Worm (Caenorhabditis elegans): ENCODE results near the gene ceh-40.
A peak's percentile ranks its signal among the peaks of the same experiment; 100 is the strongest.

The ceh-40 gene

ce11 chrX:12362951-12363486, 42.4 kb upstream of the ceh-40 start (continued):
- TF ChIP-seq nhr-10 (tag; optimal IDR thresholded peaks at IDR 0.05) = peak; percentile 97
- TF ChIP-seq gmeb-1 (tag; optimal IDR thresholded peaks at IDR 0.05) = peak; percentile 95
- no peak for TF ChIP-seq ama-1 (optimal IDR thresholded peaks at IDR 0.05)
- TF ChIP-seq R02D3.7 (tag; optimal IDR thresholded peaks at IDR 0.05) = peak; percentile 75
- TF ChIP-seq zag-1 (tag; optimal IDR thresholded peaks at IDR 0.05) = peak; percentile 92
- peak; percentile 98 for TF ChIP-seq nhr-25 (tag; optimal IDR thresholded peaks at IDR 0.05)
- TF ChIP-seq nhr-11 (tag; optimal IDR thresholded peaks at IDR 0.05) = peak; percentile 81
- peak; percentile 91 for TF ChIP-seq blmp-1 (tag; optimal IDR thresholded peaks at IDR 0.05; ENCODE audit: insufficient read depth)
- TF ChIP-seq C34F6.9 (tag; optimal IDR thresholded peaks at IDR 0.05) = peak; percentile 99
- peak; percentile 99 for TF ChIP-seq nhr-6 (tag; optimal IDR thresholded peaks at IDR 0.05)
- TF ChIP-seq ceh-82 (tag; optimal IDR thresholded peaks at IDR 0.05) = peak; percentile 89
- TF ChIP-seq nhr-23 (tag; optimal IDR thresholded peaks at IDR 0.05) = no peak
- peak; percentile 90 for TF ChIP-seq aly-2 (tag; optimal IDR thresholded peaks at IDR 0.05)
- TF ChIP-seq nhr-237 (tag; optimal IDR thresholded peaks at IDR 0.05) = peak; percentile 96
- TF ChIP-seq nhr-12 (tag; optimal IDR thresholded peaks at IDR 0.05) = peak; percentile 40
- TF ChIP-seq ztf-1 (GFP tag; conservative IDR thresholded peaks at IDR 0.05) = peak; percentile 86; the same call in 1 of the 2 replicates
- TF ChIP-seq dmd-4 (tag; optimal IDR thresholded peaks at IDR 0.05) = peak; percentile 83
- TF ChIP-seq nhr-129 (tag; optimal IDR thresholded peaks at IDR 0.05) = peak; percentile 99
- peak; percentile 98 for TF ChIP-seq sem-4 (tag; optimal IDR thresholded peaks at IDR 0.05)
- peak; percentile 73 for TF ChIP-seq ztf-11 (tag; optimal IDR thresholded peaks at IDR 0.05)
- TF ChIP-seq mab-5 (tag; optimal IDR thresholded peaks at IDR 0.05) = peak; percentile 97
- TF ChIP-seq elt-1 (tag; optimal IDR thresholded peaks at IDR 0.05) = no peak
- TF ChIP-seq F13H6.1 (tag; optimal IDR thresholded peaks at IDR 0.05) = peak; percentile 97
- no peak for TF ChIP-seq elt-3 (tag; optimal IDR thresholded peaks at IDR 0.05)

ce11 chrX:12360444-12360843, 39.9 kb upstream of the ceh-40 start, which contains the start of the genes nspc-15 and F19H6.6:
nspc-15 (plus strand) TSS chrX:12360744.
F19H6.6 (plus strand) TSS chrX:12360827.
- no peak for TF ChIP-seq Y55F3AM.14 (GFP tag; optimal IDR thresholded peaks at IDR 0.05)

- TF ChIP-seq ceh-82 (tag; optimal IDR thresholded peaks at IDR 0.05) = no peak
- no peak for TF ChIP-seq elt-1 (tag; optimal IDR thresholded peaks at IDR 0.05)
- no peak for TF ChIP-seq dmd-4 (tag; optimal IDR thresholded peaks at IDR 0.05)
- TF ChIP-seq ceh-16 (tag; optimal IDR thresholded peaks at IDR 0.05) = no peak
- TF ChIP-seq Y55F3AM.14 (GFP tag; optimal IDR thresholded peaks at IDR 0.05) = no peak
- TF ChIP-seq elt-3 (tag; optimal IDR thresholded peaks at IDR 0.05) = no peak
- no peak for TF ChIP-seq unc-62 (GFP tag; optimal IDR thresholded peaks at IDR 0.05)
- no peak for TF ChIP-seq nhr-11 (tag; optimal IDR thresholded peaks at IDR 0.05)
- TF ChIP-seq nhr-6 (tag; optimal IDR thresholded peaks at IDR 0.05) = no peak
- no peak for TF ChIP-seq unc-55 (GFP tag; optimal IDR thresholded peaks at IDR 0.05)
- TF ChIP-seq mbf-1 (tag; optimal IDR thresholded peaks at IDR 0.05) = no peak
- TF ChIP-seq sem-4 (tag; optimal IDR thresholded peaks at IDR 0.05) = no peak
- no peak for TF ChIP-seq nhr-129 (tag; optimal IDR thresholded peaks at IDR 0.05)
- no peak for TF ChIP-seq nhr-25 (tag; optimal IDR thresholded peaks at IDR 0.05)
- no peak for TF ChIP-seq nhr-77 (tag; optimal IDR thresholded peaks at IDR 0.05)
- no peak for TF ChIP-seq nhr-10 (tag; optimal IDR thresholded peaks at IDR 0.05)
- no peak for TF ChIP-seq ztf-1 (GFP tag; conservative IDR thresholded peaks at IDR 0.05)
- no peak for TF ChIP-seq ztf-11 (tag; optimal IDR thresholded peaks at IDR 0.05)
- TF ChIP-seq lsy-2 (tag; optimal IDR thresholded peaks at IDR 0.05) = no peak
Observed at ce11 chrX:12358957-12359356, 38.4 kb upstream of the ceh-40 start, which contains the start of gene nspc-14. nspc-14 (minus strand) TSS chrX:12359057.

- TF ChIP-seq mbf-1 (tag; optimal IDR thresholded peaks at IDR 0.05) = no peak
- TF ChIP-seq nhr-129 (tag; optimal IDR thresholded peaks at IDR 0.05) = no peak
- no peak for TF ChIP-seq sma-9 (GFP tag; optimal IDR thresholded peaks at IDR 0.05)
- TF ChIP-seq sma-9 (tag; optimal IDR thresholded peaks at IDR 0.05) = no peak
- no peak for TF ChIP-seq blmp-1 (tag; optimal IDR thresholded peaks at IDR 0.05; ENCODE audit: insufficient read depth)
- TF ChIP-seq alr-1 (tag; optimal IDR thresholded peaks at IDR 0.05) = no peak
Observed at ce11 chrX:12357127-12357526, 36.5 kb upstream of the ceh-40 start, which contains the start of gene nspc-13. nspc-13 (plus strand) TSS chrX:12357427.

ce11 chrX:12356581-12356980, 36.0 kb upstream of the ceh-40 start, which contains the start of gene nspc-12:
nspc-12 (minus strand) TSS chrX:12356681.
- no peak for TF ChIP-seq skn-1 (tag; optimal IDR thresholded peaks at IDR 0.05)
- TF ChIP-seq ztf-4 (tag; optimal IDR thresholded peaks at IDR 0.05) = no peak
- no peak for TF ChIP-seq gmeb-1 (tag; optimal IDR thresholded peaks at IDR 0.05)
- TF ChIP-seq nhr-10 (tag; optimal IDR thresholded peaks at IDR 0.05) = no peak
- no peak for TF ChIP-seq ceh-82 (tag; optimal IDR thresholded peaks at IDR 0.05)
- no peak for TF ChIP-seq ama-1 (optimal IDR thresholded peaks at IDR 0.05)
- TF ChIP-seq elt-3 (tag; optimal IDR thresholded peaks at IDR 0.05) = no peak
- no peak for TF ChIP-seq lin-13 (GFP tag; optimal IDR thresholded peaks at IDR 0.05)
- TF ChIP-seq unc-62 (GFP tag; optimal IDR thresholded peaks at IDR 0.05) = no peak
- no peak for TF ChIP-seq sem-4 (tag; optimal IDR thresholded peaks at IDR 0.05)
- TF ChIP-seq nhr-6 (tag; optimal IDR thresholded peaks at IDR 0.05) = no peak
- no peak for TF ChIP-seq peb-1 (tag; optimal IDR thresholded peaks at IDR 0.05)
- TF ChIP-seq ceh-16 (tag; optimal IDR thresholded peaks at IDR 0.05) = no peak
- TF ChIP-seq nhr-77 (tag; optimal IDR thresholded peaks at IDR 0.05) = no peak
- no peak for TF ChIP-seq nhr-237 (tag; optimal IDR thresholded peaks at IDR 0.05)
- no peak for TF ChIP-seq blmp-1 (tag; optimal IDR thresholded peaks at IDR 0.05; ENCODE audit: insufficient read depth)
